Fruit fly (Drosophila melanogaster): ENCODE data around the gene RpS20.

DNA sequence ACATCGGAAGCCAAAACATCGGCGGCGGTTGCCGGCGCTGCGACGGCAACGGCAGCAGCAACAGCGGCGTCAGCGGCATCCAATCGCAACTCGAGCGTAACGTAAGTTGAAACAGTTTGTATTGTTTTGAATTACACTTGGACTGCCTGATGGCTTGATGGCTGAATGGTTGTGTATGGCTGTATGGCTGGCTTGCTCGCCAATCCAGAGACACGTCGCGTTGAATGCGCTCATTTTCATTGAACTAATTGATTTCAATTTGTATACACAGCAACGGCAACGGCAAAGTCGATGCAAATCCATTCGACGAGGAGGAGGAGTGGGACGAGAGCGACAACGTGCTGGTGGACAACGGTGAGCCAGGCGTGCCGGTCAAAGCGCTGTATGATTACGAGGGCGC lies 16.8 kb downstream of the RpS20 start:
- TF ChIP-seq CG8478 (optimal IDR thresholded peaks at IDR 0.05) (no peak), psq (optimal IDR thresholded peaks at IDR 0.05) (no peak), pan (optimal IDR thresholded peaks at IDR 0.05) (no peak), usp (GFP tag; optimal IDR thresholded peaks at IDR 0.05) (no peak)
